Fruit fly (Drosophila melanogaster) whole organism, pupa: ENCODE data around the gene CG15141.

ENCODE experiments used
- CG10348 ChIP-seq: fragments of 200-800 bp; sonication (Bioruptor generic); IDR thresholded peaks from 2 replicates; pipeline ENCODE4 v1.3.6; 2022; ENCODE audit warnings: missing biosample characterization, missing genetic modification characterization
- CG12605 ChIP-seq: fragments of 200-800 bp; sonication (Bioruptor generic); IDR thresholded peaks from 2 replicates; pipeline ENCODE4 v1.3.6; 2022; ENCODE audit warnings: missing biosample characterization, missing genetic modification characterization
- CG13204 ChIP-seq: fragments of 200-800 bp; sonication (Bioruptor generic); optimal IDR thresholded peaks from 2 replicates; lab custom pipeline; 2018; ENCODE audit warnings: missing biosample characterization, mild to moderate bottlenecking, missing genetic modification characterization, moderate library complexity
- CG14655 ChIP-seq: fragments of 200-800 bp; sonication (Bioruptor generic); optimal IDR thresholded peaks from 3 replicates; lab custom pipeline; 2017; ENCODE audit warnings: mild to moderate bottlenecking, missing biosample characterization, missing genetic modification reagents, missing genetic modification characterization
- CG15710 ChIP-seq: fragments of 200-800 bp; sonication (Bioruptor generic); optimal IDR thresholded peaks from 2 replicates; lab custom pipeline; 2018; ENCODE audit warnings: missing biosample characterization, mild to moderate bottlenecking, missing genetic modification characterization, moderate library complexity
- CG17806 ChIP-seq: fragments of 200-800 bp; sonication (Bioruptor generic); optimal IDR thresholded peaks from 2 replicates; lab custom pipeline; 2018; ENCODE audit warnings: missing biosample characterization, mild to moderate bottlenecking, missing genetic modification characterization, moderate library complexity
- CG32121 ChIP-seq: fragments of 200-800 bp; sonication (Bioruptor generic); IDR thresholded peaks from 2 replicates; pipeline ENCODE4 v1.3.6; 2022; ENCODE audit warnings: missing biosample characterization, missing genetic modification characterization
- CG34367 ChIP-seq: fragments of 200-800 bp; sonication (Bioruptor generic); optimal IDR thresholded peaks from 2 replicates; lab custom pipeline; 2018; ENCODE audit warnings: missing biosample characterization, mild to moderate bottlenecking, missing genetic modification characterization
- CG4496 ChIP-seq: fragments of 200-800 bp; sonication (Bioruptor generic); IDR thresholded peaks from 3 replicates; pipeline ENCODE4 v1.3.6; 2022; ENCODE audit warnings: missing biosample characterization, missing genetic modification characterization
- CG8159 ChIP-seq: fragments of 200-800 bp; sonication (Bioruptor generic); optimal IDR thresholded peaks from 3 replicates; lab custom pipeline; 2018; ENCODE audit warnings: missing biosample characterization, mild to moderate bottlenecking, missing genetic modification characterization, moderate library complexity
- CG8301 ChIP-seq: fragments of 200-800 bp; sonication (Bioruptor generic); optimal IDR thresholded peaks from 2 replicates; lab custom pipeline; 2018; ENCODE audit warnings: missing biosample characterization, mild to moderate bottlenecking, missing genetic modification characterization
- CG9948 ChIP-seq: fragments of 200-800 bp; sonication (Bioruptor generic); optimal IDR thresholded peaks from 2 replicates; lab custom pipeline; 2018; ENCODE audit warnings: missing biosample characterization, mild to moderate bottlenecking, missing genetic modification characterization, moderate library complexity
- D1 ChIP-seq: fragments of 200-800 bp; sonication (Bioruptor generic); optimal IDR thresholded peaks from 2 replicates; lab custom pipeline; 2018; ENCODE audit warnings: missing biosample characterization, mild to moderate bottlenecking, missing genetic modification characterization, moderate library complexity
- EcR ChIP-seq: fragments of 200-800 bp; sonication (Bioruptor generic); optimal IDR thresholded peaks from 3 replicates; lab custom pipeline; 2019; ENCODE audit warnings: missing biosample characterization, missing genetic modification characterization, mild to moderate bottlenecking, moderate library complexity, missing genetic modification reagents
- Ets98B ChIP-seq: fragments of 200-800 bp; sonication (Bioruptor generic); IDR thresholded peaks from 2 replicates; pipeline ENCODE4 v1.3.6; 2022; ENCODE audit warnings: missing biosample characterization, missing genetic modification characterization
- Pif1A ChIP-seq: fragments of 200-800 bp; sonication (Bioruptor generic); optimal IDR thresholded peaks from 3 replicates; lab custom pipeline; 2016; ENCODE audit warnings: missing biosample characterization, missing genetic modification characterization
- Pif1B ChIP-seq: fragments of 200-800 bp; sonication (Bioruptor generic); optimal IDR thresholded peaks from 3 replicates; lab custom pipeline; 2016; ENCODE audit warnings: missing biosample characterization, missing genetic modification characterization
- Snoo ChIP-seq: fragments of 200-800 bp; sonication (Bioruptor generic); optimal IDR thresholded peaks from 3 replicates; lab custom pipeline; 2017; ENCODE audit warnings: missing biosample characterization, mild to moderate bottlenecking, missing genetic modification characterization, inconsistent platforms
- fd96Ca ChIP-seq: fragments of 200-800 bp; sonication (Bioruptor generic); IDR thresholded peaks from 3 replicates; pipeline ENCODE4 v1.3.6; 2022; ENCODE audit warnings: missing biosample characterization, missing genetic modification characterization
- gl ChIP-seq: fragments of 200-800 bp; sonication (Bioruptor generic); optimal IDR thresholded peaks from 2 replicates; lab custom pipeline; 2018; ENCODE audit warnings: missing biosample characterization, mild to moderate bottlenecking, missing genetic modification characterization
- rn ChIP-seq: fragments of 200-800 bp; sonication (Bioruptor generic); IDR thresholded peaks from 2 replicates; pipeline ENCODE4 v1.3.6; 2022; ENCODE audit warnings: missing biosample characterization, missing genetic modification characterization

Gene CG15141

DNA sequence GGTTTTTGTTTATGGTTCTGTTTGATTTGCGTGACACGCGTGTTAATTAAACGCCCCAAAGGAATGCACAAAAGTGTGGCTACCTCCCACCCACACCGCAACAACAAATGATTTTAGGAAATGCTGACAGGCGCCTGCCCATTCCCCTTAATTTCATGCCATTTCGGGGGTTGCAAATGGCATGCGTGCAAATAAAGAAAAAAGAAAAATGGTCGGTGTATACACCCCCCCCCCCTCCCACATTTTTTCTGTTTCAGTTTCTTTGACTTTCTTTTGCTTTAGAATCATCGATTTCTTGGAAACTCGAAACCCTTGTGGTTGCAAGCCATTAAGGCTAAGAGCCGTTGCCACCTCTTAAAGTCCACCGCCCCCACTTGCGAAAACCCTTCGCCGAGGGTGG is 29.4 kb upstream of the CG15141 start:
- peak; percentile 11 for TF ChIP-seq CG8301
- TF ChIP-seq Snoo = no peak
- peak; percentile 14 for TF ChIP-seq CG15710
- no peak for TF ChIP-seq D1 (tag; lab: Kevin White, UChicago)
- TF ChIP-seq EcR = no peak
- peak; percentile 28 for TF ChIP-seq CG14655 (GFP tag; lab: Kevin White, UChicago)
- no peak for TF ChIP-seq CG13204 (GFP tag; lab: Kevin White, UChicago)
- TF ChIP-seq Pif1A (GFP tag; lab: Kevin White, UChicago) = no peak
- TF ChIP-seq gl (tag; lab: Kevin White, UChicago) = no peak
- TF ChIP-seq fd96Ca (GFP tag; lab: Robert Waterston, UW) = peak; percentile 66
- TF ChIP-seq Ets98B (GFP tag; lab: Robert Waterston, UW) = peak; percentile 25; the same call in 1 of the 2 replicates
- peak; percentile 46; the same call in 1 of the 3 replicates for TF ChIP-seq CG4496 (GFP tag; lab: Robert Waterston, UW)
- TF ChIP-seq CG32121 = no peak

DNA sequence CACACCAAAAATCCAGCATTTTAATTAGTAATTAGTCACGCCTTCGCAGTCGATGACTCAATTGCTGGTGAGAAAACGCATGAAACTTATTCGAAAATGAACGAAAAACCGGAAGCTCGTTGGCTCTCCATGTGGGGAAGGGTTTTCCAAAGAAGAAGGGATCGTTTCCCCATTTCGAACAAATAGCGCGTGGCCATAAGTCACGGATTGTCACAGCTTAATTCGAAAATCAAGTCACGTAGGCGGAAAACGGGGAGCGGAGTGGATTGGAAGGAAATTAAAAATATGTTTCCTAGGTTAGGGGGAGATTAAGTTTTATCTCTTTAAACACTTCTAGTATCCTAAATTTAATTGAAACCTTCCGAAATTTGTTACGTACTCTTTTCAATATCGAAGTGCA is 28.8 kb upstream of the CG15141 start:
- TF ChIP-seq CG10348 (GFP tag; lab: Robert Waterston, UW) (no peak), CG17806 (no peak), Ets98B (GFP tag; lab: Robert Waterston, UW) (no peak), CG8159 (tag; lab: Kevin White, UChicago) (no peak), CG8301 (no peak), CG12605 (no peak), Pif1A (GFP tag; lab: Kevin White, UChicago) (no peak), CG34367 (tag; lab: Kevin White, UChicago) (no peak), fd96Ca (GFP tag; lab: Robert Waterston, UW) (no peak), rn (GFP tag; lab: Robert Waterston, UW) (no peak), CG15710 (no peak), CG4496 (GFP tag; lab: Robert Waterston, UW) (no peak), CG13204 (GFP tag; lab: Kevin White, UChicago) (no peak), D1 (tag; lab: Kevin White, UChicago) (no peak), CG9948 (tag; lab: Kevin White, UChicago) (no peak), CG14655 (GFP tag; lab: Kevin White, UChicago) (no peak), CG32121 (no peak)
- TF ChIP-seq, all 21 proteins: peak for 0

DNA sequence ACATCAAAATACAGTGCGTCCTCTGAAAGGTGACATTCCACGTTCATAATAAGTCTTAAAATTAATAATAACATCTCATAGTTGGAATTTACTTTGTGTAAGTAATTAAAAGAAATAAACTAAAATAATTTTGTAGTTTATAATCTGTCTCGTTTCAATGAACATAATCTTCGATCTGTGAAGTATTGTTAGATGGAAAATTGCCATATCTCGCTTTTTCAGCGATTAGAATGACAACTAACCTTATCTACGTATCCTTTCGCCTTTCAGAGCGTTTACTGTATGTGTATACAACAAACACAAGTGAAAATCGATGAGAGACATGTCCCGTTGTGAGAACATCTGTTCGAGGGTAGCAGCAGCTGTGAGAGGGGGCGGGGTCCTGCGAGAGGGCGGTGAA is 28.1 kb upstream of the CG15141 start:
- TF ChIP-seq CG10348 (GFP tag; lab: Robert Waterston, UW) (no peak), CG9948 (tag; lab: Kevin White, UChicago) (peak; percentile 29), CG4496 (GFP tag; lab: Robert Waterston, UW) (no peak), CG14655 (GFP tag; lab: Kevin White, UChicago) (peak; percentile 53), gl (tag; lab: Kevin White, UChicago) (no peak), Pif1B (no peak), Pif1A (GFP tag; lab: Kevin White, UChicago) (peak; percentile 4), CG32121 (no peak), CG34367 (tag; lab: Kevin White, UChicago) (no peak), fd96Ca (GFP tag; lab: Robert Waterston, UW) (no peak), Ets98B (GFP tag; lab: Robert Waterston, UW) (no peak), CG12605 (no peak), CG8159 (tag; lab: Kevin White, UChicago) (peak; percentile 42), D1 (tag; lab: Kevin White, UChicago) (peak; percentile 11), EcR (no peak), Snoo (no peak), rn (GFP tag; lab: Robert Waterston, UW) (no peak), CG8301 (peak; percentile 34), CG17806 (peak; percentile 16), CG13204 (GFP tag; lab: Kevin White, UChicago) (no peak), CG15710 (peak; percentile 47)

DNA sequence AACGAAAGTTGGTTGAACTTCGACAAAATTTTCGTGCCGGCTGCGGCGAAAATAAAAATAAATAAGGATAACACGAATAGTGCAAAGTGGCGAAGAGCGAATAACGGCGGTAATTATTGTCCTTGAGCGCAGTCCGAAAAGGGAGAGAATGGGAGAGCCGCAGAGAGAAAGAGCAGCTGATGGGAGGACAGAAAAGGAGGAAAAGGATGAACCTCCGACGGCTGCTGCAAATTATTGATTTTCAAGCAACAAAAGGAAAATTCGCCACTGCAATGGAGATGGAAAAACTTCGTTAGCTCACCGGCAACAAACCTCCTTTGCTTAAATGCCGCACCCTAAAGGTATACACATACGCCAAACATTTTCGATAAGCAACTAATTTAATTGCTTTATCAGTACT is 27.7 kb upstream of the CG15141 start:
- TF ChIP-seq CG9948 (tag; lab: Kevin White, UChicago) (no peak), CG12605 (no peak), Ets98B (GFP tag; lab: Robert Waterston, UW) (no peak), CG17806 (no peak)

DNA sequence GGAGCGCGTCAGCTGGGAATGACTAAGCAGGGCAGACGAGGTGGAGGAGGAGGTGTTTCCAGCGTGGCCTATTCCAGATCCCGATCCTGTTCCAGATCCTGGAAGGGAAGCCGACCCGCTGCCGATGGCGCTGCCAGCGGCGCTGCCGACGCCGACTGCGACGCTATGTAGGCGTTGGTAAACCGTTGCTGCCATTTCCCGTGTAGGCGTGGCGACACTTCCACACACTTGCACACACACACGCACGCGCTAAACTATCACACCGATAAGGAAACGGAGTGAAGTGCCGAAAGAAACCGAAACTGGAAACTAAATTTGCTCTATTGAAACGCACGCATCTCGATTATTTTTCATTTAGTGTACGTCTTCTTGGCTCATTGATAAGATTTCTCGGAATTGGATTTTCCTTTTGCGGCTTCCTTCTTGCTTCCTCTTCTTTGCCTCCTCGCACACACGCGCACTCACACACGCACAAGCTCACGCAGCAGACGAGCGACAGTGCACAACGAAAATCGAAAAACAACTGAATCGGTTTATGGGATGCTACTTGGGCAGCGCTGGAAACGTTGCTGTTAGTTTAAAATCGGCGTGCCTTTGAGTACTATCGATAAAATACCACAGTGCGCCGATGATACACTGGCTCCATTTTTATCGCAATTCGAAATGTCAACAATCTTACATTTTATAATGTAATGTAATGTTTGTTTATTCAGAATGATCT is 26.7 kb upstream of the CG15141 start, which contains the start of gene Lrch:
Gene Lrch (minus strand): TSS at position 528 of the 721 bp plus-strand sequence.
- TF ChIP-seq CG12605 (0 out of 2 replicates have a peak, but pooled peaks have one; percentile 24), Pif1B (peak; percentile 25), fd96Ca (GFP tag; lab: Robert Waterston, UW) (no peak; the same call in 2 of the 3 replicates), CG8301 (no peak), Ets98B (GFP tag; lab: Robert Waterston, UW) (peak; percentile 35; the same call in 1 of the 2 replicates), CG8159 (tag; lab: Kevin White, UChicago) (no peak), gl (tag; lab: Kevin White, UChicago) (peak; percentile 28), CG17806 (no peak), D1 (tag; lab: Kevin White, UChicago) (no peak), CG13204 (GFP tag; lab: Kevin White, UChicago) (no peak), CG9948 (tag; lab: Kevin White, UChicago) (no peak), CG15710 (no peak), CG4496 (GFP tag; lab: Robert Waterston, UW) (peak; percentile 11; the same call in 1 of the 3 replicates), EcR (peak; percentile 22)
